Fruit fly (Drosophila melanogaster) whole organism, wandering third instar larva: ENCODE measurements around the gene Or88a.

Experiments
- jim ChIP-seq: fragments of 175-275, 200-325 bp; sonication (Bioruptor generic); optimal IDR thresholded peaks from 2 replicates; lab custom pipeline; 2016; ENCODE audit warnings: missing biosample characterization, mild to moderate bottlenecking, missing genetic modification characterization
- lola ChIP-seq: fragments of >200 bp; optimal IDR thresholded peaks from 2 replicates; lab custom pipeline; 2017; ENCODE audit warnings: missing biosample characterization, missing genetic modification characterization

- TF ChIP-seq jim (no peak), lola (no peak)
These were observed 49.4 kb upstream of the Or88a start for dm6 chr3R:14059703-14060300.
